Fruit fly (Drosophila melanogaster) S2 (cell line): ENCODE results near the gene CG13312.

Source experiments
- CG8478 ChIP-seq: fragments of >200 bp; optimal IDR thresholded peaks from 2 replicates; lab custom pipeline; 2018
- CTCF ChIP-seq, 2 experiments: fragments of >200 bp; optimal IDR thresholded peaks; 2 replicates each; lab custom pipeline; 2018

- TF ChIP-seq CTCF (optimal IDR thresholded peaks at IDR 0.05; lab: Kevin White, UChicago): no peak
- no peak for TF ChIP-seq CG8478 (lab: Kevin White, UChicago)
Measured at dm6 chr3L:8839130-8839529, 32.1 kb upstream of the CG13312 start.
